Worm (Caenorhabditis elegans): ENCODE results near the gene H08M01.1.

- TF ChIP-seq B0310.2 (tag; optimal IDR thresholded peaks at IDR 0.05) (no peak), tbx-11 (GFP tag; IDR thresholded peaks at IDR 0.05) (no peak), tra-4 (tag; optimal IDR thresholded peaks at IDR 0.05) (no peak), ets-7 (tag; optimal IDR thresholded peaks at IDR 0.05) (no peak), flt-1 (GFP tag; IDR thresholded peaks at IDR 0.05) (no peak), hmbx-1 (tag; optimal IDR thresholded peaks at IDR 0.05) (no peak), ama-1 (optimal IDR thresholded peaks at IDR 0.05) (no peak)
These were observed 8.6 kb downstream of the H08M01.1 start, which contains the start of gene rga-5 for ce11 chrIV:13827586-13827985.

Measured in whole organism, early embryonic.